Worm (Caenorhabditis elegans): ENCODE measurements around the gene Y69H2.1.

DNA sequence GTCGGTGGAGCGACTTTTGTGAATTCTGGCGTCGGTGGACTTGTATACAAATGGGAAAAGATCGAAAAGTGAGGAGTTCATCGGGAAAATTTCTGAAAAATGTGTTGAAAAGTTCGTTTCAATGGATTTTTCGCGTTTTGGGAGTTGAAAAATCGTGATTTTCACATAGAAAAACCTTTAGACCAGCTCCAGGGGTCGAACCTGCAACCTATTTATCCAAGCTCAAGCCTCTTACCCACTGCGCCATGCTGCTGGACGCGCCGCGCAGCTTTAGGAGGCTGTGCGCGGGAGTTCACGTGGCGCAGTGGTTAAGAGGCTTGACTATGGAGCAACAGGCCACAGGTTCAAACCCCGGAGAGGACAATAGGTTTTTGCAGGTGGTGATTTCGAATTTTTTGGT is at the start of gene Y69H2.1:
- TF ChIP-seq him-1 (tag; optimal IDR thresholded peaks at IDR 0.05), result no peak
- no peak for TF ChIP-seq dao-5 (tag; optimal IDR thresholded peaks at IDR 0.05)
- no peak for TF ChIP-seq W03F9.2 (tag; optimal IDR thresholded peaks at IDR 0.05)
